Worm (Caenorhabditis elegans): ENCODE results near the gene ZK1010.10.

ZK1010.10 gene

ce11 chrIII:13002098-13002497, at the start of gene ZK1010.10:
Gene ZK1010.10, plus strand, starts transcription at chrIII:13002383.
- TF ChIP-seq lsy-2 (tag; optimal IDR thresholded peaks at IDR 0.05) (peak in 1 of 2 experiments; percentile 70), ama-1 (optimal IDR thresholded peaks at IDR 0.05) (no peak), F13H6.1 (tag; optimal IDR thresholded peaks at IDR 0.05) (peak; percentile 30), C34F6.9 (tag; optimal IDR thresholded peaks at IDR 0.05) (peak; percentile 69), crh-2 (tag; optimal IDR thresholded peaks at IDR 0.05) (peak; percentile 71), nhr-21 (tag; optimal IDR thresholded peaks at IDR 0.05) (no peak), zag-1 (tag; optimal IDR thresholded peaks at IDR 0.05) (peak; percentile 7), elt-3 (tag; optimal IDR thresholded peaks at IDR 0.05) (no peak), unc-55 (GFP tag; optimal IDR thresholded peaks at IDR 0.05) (peak; percentile 90), ztf-11 (tag; optimal IDR thresholded peaks at IDR 0.05) (no peak), gmeb-1 (tag; optimal IDR thresholded peaks at IDR 0.05) (peak; percentile 14), nhr-129 (tag; optimal IDR thresholded peaks at IDR 0.05) (peak; percentile 46), snpc-4 (tag; optimal IDR thresholded peaks at IDR 0.05) (no peak), lin-39 (tag; optimal IDR thresholded peaks at IDR 0.05) (no peak), egl-27 (tag; optimal IDR thresholded peaks at IDR 0.05) (peak; percentile 18), ceh-16 (tag; optimal IDR thresholded peaks at IDR 0.05) (no peak), lin-11 (tag; optimal IDR thresholded peaks at IDR 0.05) (no peak), Y55F3AM.14 (GFP tag; optimal IDR thresholded peaks at IDR 0.05) (no peak), mab-5 (tag; optimal IDR thresholded peaks at IDR 0.05) (peak; percentile 12), sem-4 (tag; optimal IDR thresholded peaks at IDR 0.05) (peak; percentile 55), fos-1 (tag; optimal IDR thresholded peaks at IDR 0.05) (peak; percentile 55)

- no peak for TF ChIP-seq fos-1 (tag; optimal IDR thresholded peaks at IDR 0.05)
- no peak for TF ChIP-seq unc-39 (tag; optimal IDR thresholded peaks at IDR 0.05)
- TF ChIP-seq ZK546.5 (tag; optimal IDR thresholded peaks at IDR 0.05) = no peak
- TF ChIP-seq lsy-2 (tag; optimal IDR thresholded peaks at IDR 0.05) = no peak
- TF ChIP-seq mab-5 (tag; optimal IDR thresholded peaks at IDR 0.05) = no peak
- TF ChIP-seq ceh-16 (tag; optimal IDR thresholded peaks at IDR 0.05) = no peak
- no peak for TF ChIP-seq R02D3.7 (tag; optimal IDR thresholded peaks at IDR 0.05)
- TF ChIP-seq F13H6.1 (tag; optimal IDR thresholded peaks at IDR 0.05) = no peak
- no peak for TF ChIP-seq unc-55 (GFP tag; optimal IDR thresholded peaks at IDR 0.05)
- no peak for TF ChIP-seq ztf-4 (tag; optimal IDR thresholded peaks at IDR 0.05)
- no peak for TF ChIP-seq gmeb-1 (tag; optimal IDR thresholded peaks at IDR 0.05)
- TF ChIP-seq crh-2 (tag; optimal IDR thresholded peaks at IDR 0.05) = no peak
- TF ChIP-seq C34F6.9 (tag; optimal IDR thresholded peaks at IDR 0.05) = no peak
- TF ChIP-seq ama-1 (optimal IDR thresholded peaks at IDR 0.05) = no peak
Measured at ce11 chrIII:12952615-12953014, 49.6 kb upstream of the ZK1010.10 start.

- TF ChIP-seq lsy-2 (tag; optimal IDR thresholded peaks at IDR 0.05) (no peak), fos-1 (tag; optimal IDR thresholded peaks at IDR 0.05) (peak; percentile 85), lin-13 (GFP tag; optimal IDR thresholded peaks at IDR 0.05) (no peak), lin-39 (tag; optimal IDR thresholded peaks at IDR 0.05) (no peak), egl-27 (tag; optimal IDR thresholded peaks at IDR 0.05) (no peak), mab-5 (tag; optimal IDR thresholded peaks at IDR 0.05) (no peak), sma-3 (GFP tag; optimal IDR thresholded peaks at IDR 0.05) (no peak), unc-55 (GFP tag; optimal IDR thresholded peaks at IDR 0.05) (no peak), nhr-21 (tag; optimal IDR thresholded peaks at IDR 0.05) (no peak), Y55F3AM.14 (GFP tag; optimal IDR thresholded peaks at IDR 0.05) (no peak), nhr-77 (tag; optimal IDR thresholded peaks at IDR 0.05) (no peak), nhr-12 (tag; optimal IDR thresholded peaks at IDR 0.05) (no peak), unc-62 (GFP tag; optimal IDR thresholded peaks at IDR 0.05) (no peak), skn-1 (tag; optimal IDR thresholded peaks at IDR 0.05) (no peak), blmp-1 (tag; optimal IDR thresholded peaks at IDR 0.05; ENCODE audit: insufficient read depth) (peak; percentile 11), alr-1 (tag; optimal IDR thresholded peaks at IDR 0.05) (no peak), ama-1 (optimal IDR thresholded peaks at IDR 0.05) (no peak), C34F6.9 (tag; optimal IDR thresholded peaks at IDR 0.05) (no peak), sma-9 (GFP tag; optimal IDR thresholded peaks at IDR 0.05) (peak; percentile 28), sma-9 (tag; optimal IDR thresholded peaks at IDR 0.05) (no peak), ztf-4 (tag; optimal IDR thresholded peaks at IDR 0.05) (no peak), sem-4 (tag; optimal IDR thresholded peaks at IDR 0.05) (no peak), nhr-6 (tag; optimal IDR thresholded peaks at IDR 0.05) (no peak), F13H6.1 (tag; optimal IDR thresholded peaks at IDR 0.05) (no peak), crh-2 (tag; optimal IDR thresholded peaks at IDR 0.05) (peak; percentile 35), gmeb-1 (tag; optimal IDR thresholded peaks at IDR 0.05) (peak; percentile 33), unc-39 (tag; optimal IDR thresholded peaks at IDR 0.05) (no peak), elt-3 (tag; optimal IDR thresholded peaks at IDR 0.05) (no peak)
Measured at ce11 chrIII:12959286-12959685, 42.9 kb upstream of the ZK1010.10 start.

ce11 chrIII:12960705-12961104, 41.5 kb upstream of the ZK1010.10 start:
- TF ChIP-seq unc-55 (GFP tag; optimal IDR thresholded peaks at IDR 0.05) (no peak), fos-1 (tag; optimal IDR thresholded peaks at IDR 0.05) (peak; percentile 69)

All from whole organism, L2 larva.